Worm (Caenorhabditis elegans) whole organism, early embryonic: Measurements from ENCODE around the gene F53F8.3.

Experiments
- B0310.2 ChIP-seq: sonication (generic microtip); optimal IDR thresholded peaks from 2 replicates; lab custom pipeline; 2016; ENCODE audit warnings: mild to moderate bottlenecking, missing genetic modification characterization, missing compliant biosample characterization
- F13C5.2 ChIP-seq: sonication (generic microtip); optimal IDR thresholded peaks from 2 replicates; lab custom pipeline; 2017; ENCODE audit warnings: mild to moderate bottlenecking, missing genetic modification characterization, inconsistent platforms, missing compliant biosample characterization
- aly-1 ChIP-seq: sonication (generic microtip); optimal IDR thresholded peaks from 2 replicates; lab custom pipeline; 2016; ENCODE audit warnings: missing genetic modification characterization, missing compliant biosample characterization
- ama-1 ChIP-seq: fragments of 150-350 bp; optimal IDR thresholded peaks from 2 replicates; lab custom pipeline; 2014
- ceh-13 ChIP-seq: fragments of 200-800 bp; sonication (Bioruptor generic); optimal IDR thresholded peaks from 2 replicates; lab custom pipeline; 2018; ENCODE audit warnings: mild to moderate bottlenecking, missing genetic modification characterization, missing compliant biosample characterization
- ceh-36 ChIP-seq: sonication (generic microtip); optimal IDR thresholded peaks from 2 replicates; lab custom pipeline; 2016; ENCODE audit warnings: missing genetic modification characterization, inconsistent platforms, missing compliant biosample characterization
- ets-7 ChIP-seq: sonication (generic microtip); optimal IDR thresholded peaks from 2 replicates; lab custom pipeline; 2016; ENCODE audit warnings: missing genotype, missing genetic modification characterization, missing compliant biosample characterization
- hmbx-1 ChIP-seq: sonication (generic microtip); optimal IDR thresholded peaks from 2 replicates; lab custom pipeline; 2016; ENCODE audit warnings: mild to moderate bottlenecking, missing genetic modification characterization, missing compliant biosample characterization
- hnd-1 ChIP-seq: sonication (generic microtip); optimal IDR thresholded peaks from 2 replicates; lab custom pipeline; 2016; ENCODE audit warnings: missing genetic modification characterization, missing compliant biosample characterization
- pes-1 ChIP-seq: fragments of 200-800 bp; sonication (Bioruptor generic); IDR thresholded peaks from 2 replicates; pipeline ENCODE4 v1.3.6; 2022; ENCODE audit warnings: missing genetic modification reagents, missing genetic modification characterization, missing compliant biosample characterization
- scrt-1 ChIP-seq: fragments of 200-800 bp; sonication (Bioruptor generic); IDR thresholded peaks from 2 replicates; pipeline ENCODE4 v1.3.6; 2022; ENCODE audit warnings: missing genetic modification characterization, missing compliant biosample characterization
- tbx-11 ChIP-seq: fragments of 200-800 bp; sonication (Bioruptor generic); IDR thresholded peaks from 2 replicates; pipeline ENCODE4 v1.3.6; 2022; ENCODE audit warnings: missing genetic modification characterization, missing compliant biosample characterization

DNA sequence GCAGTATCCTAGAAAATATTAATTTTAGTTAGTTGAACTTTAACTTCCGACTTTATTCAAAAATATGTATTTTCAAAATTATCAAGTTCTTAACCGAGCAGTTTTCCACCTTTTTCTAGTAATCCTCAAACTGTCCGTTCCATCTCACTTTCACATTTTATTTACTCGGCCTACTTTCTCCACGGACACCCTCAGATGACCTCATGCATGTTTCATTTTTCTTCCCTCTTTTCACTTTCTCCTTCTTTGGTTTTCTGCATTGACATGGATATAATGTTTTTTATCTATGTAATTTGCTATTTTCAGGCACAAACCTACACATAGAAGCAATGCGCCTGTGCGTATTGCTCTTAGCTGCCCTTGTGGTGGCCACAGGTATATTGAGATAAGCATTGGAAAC is 22.4 kb downstream of the F53F8.3 start, which contains the start of gene mlt-11:
- TF ChIP-seq F13C5.2: no peak
- no peak for TF ChIP-seq tbx-11
- no peak for TF ChIP-seq ets-7 (tag; lab: Kevin White, UChicago)
- no peak for TF ChIP-seq ceh-13 (GFP tag; lab: Kevin White, UChicago)
- no peak for TF ChIP-seq hnd-1 (tag; lab: Kevin White, UChicago)
- no peak for TF ChIP-seq hmbx-1 (tag; lab: Kevin White, UChicago)
- no peak for TF ChIP-seq ama-1 (lab: Kevin White, UChicago)
- no peak for TF ChIP-seq scrt-1
- TF ChIP-seq pes-1: no peak
- no peak for TF ChIP-seq aly-1
- TF ChIP-seq ceh-36 (tag; lab: Kevin White, UChicago): no peak
- no peak for TF ChIP-seq B0310.2 (tag; lab: Kevin White, UChicago)
